Fruit fly (Drosophila melanogaster) whole organism, embryonic: ENCODE measurements around the gene CtBP.

Experiments used
- Atf-2 ChIP-seq: fragments of 200-800 bp; sonication (Bioruptor generic); optimal IDR thresholded peaks from 2 replicates; lab custom pipeline; 2016; ENCODE audit warnings: missing biosample characterization, missing genetic modification characterization
- BEAF-32 ChIP-seq: fragments of 200-800 bp; sonication (Bioruptor generic); optimal IDR thresholded peaks from 3 replicates; lab custom pipeline; 2017; ENCODE audit warnings: missing biosample characterization, missing genetic modification characterization, mild to moderate bottlenecking, moderate library complexity, missing genetic modification reagents
- CG10462 ChIP-seq: fragments of 200-800 bp; sonication (Bioruptor generic); optimal IDR thresholded peaks from 2 replicates; lab custom pipeline; 2016; ENCODE audit warnings: missing biosample characterization, missing genetic modification characterization
- CG10654 ChIP-seq: fragments of 200-800 bp; sonication (Bioruptor generic); optimal IDR thresholded peaks from 2 replicates; lab custom pipeline; 2016; ENCODE audit warnings: missing biosample characterization, missing genetic modification characterization
- CG11247 ChIP-seq: fragments of 200-800 bp; sonication (Bioruptor generic); IDR thresholded peaks from 2 replicates; pipeline ENCODE4 v1.3.6; 2022; ENCODE audit warnings: missing biosample characterization, missing genetic modification characterization
- CG11456 ChIP-seq: fragments of 200-800 bp; sonication (Bioruptor generic); IDR thresholded peaks from 3 replicates; pipeline ENCODE4 v1.3.6; 2022; ENCODE audit warnings: missing biosample characterization, missing genetic modification characterization
- CG12219 ChIP-seq: fragments of 200-800 bp; sonication (Bioruptor generic); optimal IDR thresholded peaks from 3 replicates; lab custom pipeline; 2018; ENCODE audit warnings: missing biosample characterization, mild to moderate bottlenecking, missing genetic modification characterization
- CG12659 ChIP-seq: fragments of 200-800 bp; sonication (Bioruptor generic); optimal IDR thresholded peaks from 3 replicates; lab custom pipeline; 2017; ENCODE audit warnings: mild to moderate bottlenecking, missing biosample characterization, missing genetic modification reagents, missing genetic modification characterization
- CG14441 ChIP-seq: fragments of 200-800 bp; sonication (Bioruptor generic); IDR thresholded peaks from 2 replicates; pipeline ENCODE4 v1.3.6; 2022; ENCODE audit warnings: missing biosample characterization, missing genetic modification characterization
- CG15696 ChIP-seq: fragments of 200-800 bp; sonication (Bioruptor generic); optimal IDR thresholded peaks from 2 replicates; lab custom pipeline; 2019; ENCODE audit warnings: missing biosample characterization, mild to moderate bottlenecking, missing genetic modification characterization, moderate library complexity
- CG18476 ChIP-seq: fragments of 200-800 bp; sonication (Bioruptor generic); optimal IDR thresholded peaks from 2 replicates; lab custom pipeline; 2016; ENCODE audit warnings: missing biosample characterization, mild to moderate bottlenecking, missing genetic modification characterization
- CG18764 ChIP-seq: fragments of 200-800 bp; sonication (Bioruptor generic); optimal IDR thresholded peaks from 3 replicates; lab custom pipeline; 2016; ENCODE audit warnings: missing biosample characterization, missing genetic modification characterization
- CG2129 ChIP-seq: fragments of 200-800 bp; sonication (Bioruptor generic); IDR thresholded peaks from 2 replicates; pipeline ENCODE4 v1.3.6; 2022; ENCODE audit warnings: missing biosample characterization, missing genetic modification characterization; ENCODE audit not compliant: partially characterized antibody
- CG3726 ChIP-seq: fragments of 200-800 bp; sonication (Bioruptor generic); IDR thresholded peaks from 3 replicates; pipeline ENCODE4, ENCODE4 v1.3.6; 2022; ENCODE audit warnings: missing biosample characterization, missing genetic modification characterization
- CG3838 ChIP-seq: fragments of 200-800 bp; sonication (Bioruptor generic); optimal IDR thresholded peaks from 3 replicates; lab custom pipeline; 2016; ENCODE audit warnings: missing biosample characterization, missing genetic modification characterization
- CG4424 ChIP-seq: fragments of 200-800 bp; sonication (Bioruptor generic); optimal IDR thresholded peaks from 3 replicates; lab custom pipeline; 2016; ENCODE audit warnings: missing biosample characterization, missing genetic modification characterization
- CG4854 ChIP-seq: fragments of 200-800 bp; sonication (Bioruptor generic); optimal IDR thresholded peaks from 2 replicates; lab custom pipeline; 2016; ENCODE audit warnings: missing biosample characterization, missing genetic modification characterization, inconsistent platforms
- CG5245 ChIP-seq: fragments of 200-800 bp; sonication (Bioruptor generic); optimal IDR thresholded peaks from 3 replicates; lab custom pipeline; 2016; ENCODE audit warnings: missing biosample characterization, missing genetic modification characterization
- CG7372 ChIP-seq: fragments of 200-800 bp; sonication (Bioruptor generic); IDR thresholded peaks from 2 replicates; pipeline ENCODE4 v1.3.6; 2022; ENCODE audit warnings: missing biosample characterization, missing genetic modification characterization
- CG7556 ChIP-seq: fragments of 200-800 bp; sonication (Bioruptor generic); optimal IDR thresholded peaks from 2 replicates; lab custom pipeline; 2017; ENCODE audit warnings: missing biosample characterization, mild to moderate bottlenecking, missing genetic modification characterization
- CG7786 ChIP-seq: fragments of 200-800 bp; sonication (Bioruptor generic); optimal IDR thresholded peaks from 2 replicates; lab custom pipeline; 2016; ENCODE audit warnings: missing biosample characterization, missing genetic modification characterization
- CG7839 ChIP-seq: fragments of 200-800 bp; sonication (Bioruptor generic); optimal IDR thresholded peaks from 3 replicates; lab custom pipeline; 2018; ENCODE audit warnings: missing biosample characterization, mild to moderate bottlenecking, missing genetic modification characterization, moderate library complexity
- CG8089 ChIP-seq: fragments of 200-800 bp; sonication (Bioruptor generic); optimal IDR thresholded peaks from 3 replicates; lab custom pipeline; 2016; ENCODE audit warnings: missing biosample characterization, missing genetic modification characterization
- CG8944 ChIP-seq: fragments of 200-800 bp; sonication (Bioruptor generic); optimal IDR thresholded peaks from 3 replicates; lab custom pipeline; 2016; ENCODE audit warnings: missing biosample characterization, missing genetic modification characterization
- Chrac-16 ChIP-seq: fragments of 200-800 bp; sonication (Bioruptor generic); optimal IDR thresholded peaks from 3 replicates; lab custom pipeline; 2016; ENCODE audit warnings: missing biosample characterization, missing genetic modification characterization
- D19A ChIP-seq: fragments of 200-800 bp; optimal IDR thresholded peaks from 3 replicates; lab custom pipeline; 2019; ENCODE audit warnings: missing biosample characterization, mild to moderate bottlenecking, missing genetic modification characterization, moderate library complexity
- Deaf1 ChIP-seq: fragments of 200-800 bp; optimal IDR thresholded peaks from 3 replicates; lab custom pipeline; 2019; ENCODE audit warnings: missing biosample characterization, mild to moderate bottlenecking, missing genetic modification characterization, moderate library complexity
- Doc3 ChIP-seq: fragments of 200-800 bp; sonication (Bioruptor generic); IDR thresholded peaks from 3 replicates; pipeline ENCODE4 v1.3.6; 2022; ENCODE audit warnings: missing biosample characterization, missing genetic modification characterization; ENCODE audit not compliant: partially characterized antibody
- Elba2 ChIP-seq: fragments of 200-800 bp; sonication (Bioruptor generic); optimal IDR thresholded peaks from 3 replicates; lab custom pipeline; 2016; ENCODE audit warnings: missing biosample characterization, missing genetic modification characterization
- Fer1 ChIP-seq: fragments of 200-800 bp; sonication (Bioruptor generic); optimal IDR thresholded peaks from 2 replicates; lab custom pipeline; 2017; ENCODE audit warnings: missing biosample characterization, mild to moderate bottlenecking, missing genetic modification characterization
- HLH4C ChIP-seq: fragments of 200-800 bp; sonication (Bioruptor generic); IDR thresholded peaks from 3 replicates; pipeline ENCODE4 v1.3.6; 2022; ENCODE audit warnings: missing biosample characterization, missing genetic modification characterization; ENCODE audit not compliant: partially characterized antibody
- Hmr ChIP-seq: fragments of 200-800 bp; sonication (Bioruptor generic); optimal IDR thresholded peaks from 3 replicates; lab custom pipeline; 2017; ENCODE audit warnings: mild to moderate bottlenecking, missing biosample characterization, missing genetic modification reagents, missing genetic modification characterization
- Hr78 ChIP-seq, 2 experiments: fragments of 200-800 bp in 1 of 2; fragments of >200 bp in 1 of 2; sonication (Bioruptor generic) in 1 of 2; optimal IDR thresholded peaks; 2 replicates each; lab custom pipeline; 2017 to 2019; ENCODE audit warnings: missing biosample characterization in 2 of 2, missing genetic modification characterization in 2 of 2, mild to moderate bottlenecking in 1 of 2, moderate library complexity in 1 of 2
- Hsf ChIP-seq: fragments of 200-800 bp; sonication (Bioruptor generic); optimal IDR thresholded peaks from 3 replicates; lab custom pipeline; 2016; ENCODE audit warnings: missing biosample characterization, missing genetic modification characterization
- Max ChIP-seq: fragments of 200-800 bp; sonication (Bioruptor generic); optimal IDR thresholded peaks from 2 replicates; lab custom pipeline; 2016; ENCODE audit warnings: missing biosample characterization, mild to moderate bottlenecking, missing genetic modification characterization
- abd-A ChIP-seq: fragments of 200-800 bp; sonication (Bioruptor generic); optimal IDR thresholded peaks from 3 replicates; lab custom pipeline; 2019; ENCODE audit warnings: missing biosample characterization, mild to moderate bottlenecking, missing genetic modification characterization, moderate library complexity
- al ChIP-seq: fragments of 200-800 bp; sonication (Bioruptor generic); IDR thresholded peaks from 2 replicates; pipeline ENCODE4 v1.3.6; 2022; ENCODE audit warnings: missing biosample characterization, missing genetic modification characterization
- ap ChIP-seq: fragments of 200-800 bp; sonication (Bioruptor generic); IDR thresholded peaks from 2 replicates; pipeline ENCODE4 v1.3.6; 2022; ENCODE audit warnings: missing biosample characterization, missing genetic modification characterization
- chm ChIP-seq: fragments of 200-800 bp; sonication (Bioruptor generic); IDR thresholded peaks from 2 replicates; pipeline ENCODE4 v1.3.6; 2022; ENCODE audit warnings: missing biosample characterization, missing genetic modification characterization
- corto ChIP-seq: fragments of 200-800 bp; sonication (Bioruptor generic); optimal IDR thresholded peaks from 2 replicates; lab custom pipeline; 2016; ENCODE audit warnings: missing biosample characterization, mild to moderate bottlenecking, missing genetic modification characterization, moderate library complexity
- ewg ChIP-seq: fragments of 200-800 bp; sonication (Bioruptor generic); optimal IDR thresholded peaks from 3 replicates; lab custom pipeline; 2017; ENCODE audit warnings: mild to moderate bottlenecking, missing biosample characterization, missing genetic modification reagents, missing genetic modification characterization
- gem ChIP-seq: fragments of 200-800 bp; sonication (Bioruptor generic); optimal IDR thresholded peaks from 2 replicates; lab custom pipeline; 2019; ENCODE audit warnings: missing biosample characterization, mild to moderate bottlenecking, missing genetic modification characterization, moderate library complexity
- gsb-n ChIP-seq: fragments of 200-800 bp; sonication (Bioruptor generic); optimal IDR thresholded peaks from 3 replicates; lab custom pipeline; 2018; ENCODE audit warnings: missing biosample characterization, mild to moderate bottlenecking, missing genetic modification characterization
- mam ChIP-seq: fragments of 200-800 bp; sonication (Bioruptor generic); optimal IDR thresholded peaks from 3 replicates; lab custom pipeline; 2016; ENCODE audit warnings: missing biosample characterization, missing genetic modification characterization
- nau ChIP-seq: fragments of 200-800 bp; sonication (Bioruptor generic); optimal IDR thresholded peaks from 3 replicates; lab custom pipeline; 2017; ENCODE audit warnings: missing biosample characterization, mild to moderate bottlenecking, missing genetic modification characterization, missing genetic modification reagents
- pb ChIP-seq: fragments of 200-800 bp; sonication (Bioruptor generic); optimal IDR thresholded peaks from 3 replicates; lab custom pipeline; 2016; ENCODE audit warnings: missing biosample characterization, missing genetic modification characterization
- pum ChIP-seq: fragments of 200-800 bp; sonication (Bioruptor generic); optimal IDR thresholded peaks from 2 replicates; lab custom pipeline; 2016; ENCODE audit warnings: missing biosample characterization, missing genetic modification characterization
- row ChIP-seq: fragments of 200-800 bp; sonication (Bioruptor generic); IDR thresholded peaks from 3 replicates; pipeline ENCODE4 v1.3.6; 2022; ENCODE audit warnings: missing biosample characterization, missing genetic modification characterization
- shn ChIP-seq: fragments of 200-800 bp; sonication (Bioruptor generic); optimal IDR thresholded peaks from 3 replicates; lab custom pipeline; 2016; ENCODE audit warnings: missing biosample characterization, missing genetic modification characterization
- sim ChIP-seq: fragments of 200-800 bp; sonication (Bioruptor generic); IDR thresholded peaks from 2 replicates; pipeline ENCODE4 v1.3.6; 2022; ENCODE audit warnings: missing biosample characterization, missing genetic modification characterization
- sr ChIP-seq: fragments of 200-800 bp; sonication (Bioruptor generic); IDR thresholded peaks from 3 replicates; pipeline ENCODE4 v1.3.6; 2022; ENCODE audit warnings: missing biosample characterization, missing genetic modification characterization
- wdn ChIP-seq: fragments of 200-800 bp; sonication (Bioruptor generic); IDR thresholded peaks from 2 replicates; pipeline ENCODE4 v1.3.6; 2022; ENCODE audit warnings: missing biosample characterization, missing genetic modification characterization

CtBP gene

dm6 chr3R:13051298-13051723 is 39.9 kb downstream of the CtBP start, which contains the start of gene CG7966 (continued):
- TF ChIP-seq pb (GFP tag; lab: Kevin White, UChicago) = peak; percentile 91
- TF ChIP-seq CG10462 (GFP tag; lab: Kevin White, UChicago) = no peak
- peak; percentile 36 for TF ChIP-seq Hmr (GFP tag; lab: Kevin White, UChicago)
- TF ChIP-seq row (GFP tag; lab: Robert Waterston, UW) = no peak
- 0 out of 2 replicates have a peak, but pooled peaks have one; percentile 33 for TF ChIP-seq sim
- TF ChIP-seq pum (GFP tag; lab: Kevin White, UChicago) = no peak
- TF ChIP-seq Doc3 (GFP tag; lab: Robert Waterston, UW) = no peak
- TF ChIP-seq CG3726 = no peak
- TF ChIP-seq BEAF-32 (GFP tag; lab: Kevin White, UChicago) = no peak
- no peak for TF ChIP-seq Fer1 (GFP tag; lab: Kevin White, UChicago)
- no peak for TF ChIP-seq CG2129
- TF ChIP-seq CG18476 (GFP tag; lab: Kevin White, UChicago) = no peak
- no peak for TF ChIP-seq wdn (GFP tag; lab: Robert Waterston, UW)
- TF ChIP-seq Hsf (GFP tag; lab: Kevin White, UChicago) = no peak
- TF ChIP-seq gem (tag; lab: Kevin White, UChicago) = no peak
- no peak for TF ChIP-seq ap (GFP tag; lab: Robert Waterston, UW)
- TF ChIP-seq CG11247 = no peak
- TF ChIP-seq CG12659 (GFP tag; lab: Kevin White, UChicago) = no peak
- no peak for TF ChIP-seq CG7786 (GFP tag; lab: Kevin White, UChicago)
- TF ChIP-seq CG12219 = no peak
- no peak for TF ChIP-seq Elba2 (GFP tag; lab: Kevin White, UChicago)
- TF ChIP-seq mam (GFP tag; lab: Kevin White, UChicago) = no peak
- TF ChIP-seq CG8089 = no peak
- 0 out of 3 replicates have a peak, but pooled peaks have one; percentile 30 for TF ChIP-seq CG11456 (GFP tag; lab: Robert Waterston, UW)
- TF ChIP-seq CG15696 (tag; lab: Kevin White, UChicago) = no peak
- no peak for TF ChIP-seq D19A (tag; lab: Kevin White, UChicago)
- TF ChIP-seq gsb-n (tag; lab: Kevin White, UChicago) = no peak
- no peak for TF ChIP-seq Chrac-16 (GFP tag; lab: Kevin White, UChicago)
- no peak for TF ChIP-seq al
- TF ChIP-seq corto (GFP tag; lab: Kevin White, UChicago) = no peak
- TF ChIP-seq CG4854 (GFP tag; lab: Kevin White, UChicago) = no peak
- no peak for TF ChIP-seq Atf-2 (GFP tag; lab: Kevin White, UChicago)
- no peak for TF ChIP-seq CG7556
- no peak for TF ChIP-seq abd-A (tag; lab: Kevin White, UChicago)
- no peak for TF ChIP-seq CG7372 (GFP tag; lab: Robert Waterston, UW)
- no peak for TF ChIP-seq CG3838 (GFP tag; lab: Kevin White, UChicago)
- TF ChIP-seq Max (GFP tag; lab: Kevin White, UChicago) = no peak
- TF ChIP-seq chm = no peak
- TF ChIP-seq Hr78 (GFP tag; optimal IDR thresholded peaks at IDR 0.05; lab: Kevin White, UChicago) = peak in 1 of 2 experiments; percentile 99
- TF ChIP-seq Deaf1 (tag; lab: Kevin White, UChicago) = peak; percentile 34
- no peak for TF ChIP-seq sr (GFP tag; lab: Robert Waterston, UW)
- TF ChIP-seq ewg = no peak
- TF ChIP-seq nau (GFP tag; lab: Kevin White, UChicago) = no peak
- TF ChIP-seq CG14441 (GFP tag; lab: Robert Waterston, UW) = no peak
- TF ChIP-seq CG7839 (tag; lab: Kevin White, UChicago) = no peak
- TF ChIP-seq CG10654 (GFP tag; lab: Kevin White, UChicago) = no peak
- TF ChIP-seq CG5245 (GFP tag; lab: Kevin White, UChicago) = no peak
- TF ChIP-seq CG8944 (GFP tag; lab: Kevin White, UChicago) = no peak
- TF ChIP-seq shn (GFP tag; lab: Kevin White, UChicago) = no peak
- TF ChIP-seq CG4424 = no peak
- no peak for TF ChIP-seq HLH4C (GFP tag; lab: Robert Waterston, UW)
- TF ChIP-seq CG18764 = no peak
